Fruit fly (Drosophila melanogaster) whole organism, embryonic: ENCODE measurements around the gene Obp28a.

Source experiments
- BEAF-32 ChIP-seq: fragments of 200-800 bp; sonication (Bioruptor generic); optimal IDR thresholded peaks from 3 replicates; lab custom pipeline; 2017; ENCODE audit warnings: missing biosample characterization, missing genetic modification characterization, mild to moderate bottlenecking, moderate library complexity, missing genetic modification reagents
- CG11504 ChIP-seq: fragments of 200-800 bp; sonication (Bioruptor generic); optimal IDR thresholded peaks from 3 replicates; lab custom pipeline; 2019; ENCODE audit warnings: missing biosample characterization, mild to moderate bottlenecking, missing genetic modification characterization, moderate library complexity
- CG11696 ChIP-seq: fragments of 200-800 bp; sonication (Bioruptor generic); IDR thresholded peaks from 2 replicates; pipeline ENCODE4 v1.3.6; 2022; ENCODE audit warnings: missing biosample characterization, missing genetic modification characterization
- CG11723 ChIP-seq: fragments of 200-800 bp; sonication (Bioruptor generic); optimal IDR thresholded peaks from 2 replicates; lab custom pipeline; 2017; ENCODE audit warnings: missing biosample characterization, mild to moderate bottlenecking, missing genetic modification characterization
- CG12391 ChIP-seq: fragments of 200-800 bp; sonication (Bioruptor generic); optimal IDR thresholded peaks from 3 replicates; lab custom pipeline; 2018; ENCODE audit warnings: missing biosample characterization, mild to moderate bottlenecking, missing genetic modification characterization, moderate library complexity
- CG12659 ChIP-seq: fragments of 200-800 bp; sonication (Bioruptor generic); optimal IDR thresholded peaks from 3 replicates; lab custom pipeline; 2017; ENCODE audit warnings: mild to moderate bottlenecking, missing biosample characterization, missing genetic modification reagents, missing genetic modification characterization
- CG13894 ChIP-seq: fragments of 200-800 bp; sonication (Bioruptor generic); optimal IDR thresholded peaks from 3 replicates; lab custom pipeline; 2018; ENCODE audit warnings: missing biosample characterization, mild to moderate bottlenecking, missing genetic modification characterization, moderate library complexity
- CG15011 ChIP-seq: fragments of 200-800 bp; sonication (Bioruptor generic); optimal IDR thresholded peaks from 3 replicates; lab custom pipeline; 2018; ENCODE audit warnings: missing biosample characterization, mild to moderate bottlenecking, missing genetic modification characterization
- CG15696 ChIP-seq: fragments of 200-800 bp; sonication (Bioruptor generic); optimal IDR thresholded peaks from 2 replicates; lab custom pipeline; 2019; ENCODE audit warnings: missing biosample characterization, mild to moderate bottlenecking, missing genetic modification characterization, moderate library complexity
- CG17829 ChIP-seq: fragments of 200-800 bp; optimal IDR thresholded peaks from 2 replicates; lab custom pipeline; 2019; ENCODE audit warnings: missing biosample characterization, mild to moderate bottlenecking, missing genetic modification characterization, moderate library complexity
- CG3407 ChIP-seq: fragments of 200-800 bp; sonication (Bioruptor generic); optimal IDR thresholded peaks from 2 replicates; lab custom pipeline; 2018; ENCODE audit warnings: missing biosample characterization, mild to moderate bottlenecking, missing genetic modification characterization
- CG4404 ChIP-seq: fragments of 200-800 bp; sonication (Bioruptor generic); IDR thresholded peaks from 2 replicates; pipeline ENCODE4 v1.3.6; 2022; ENCODE audit warnings: missing biosample characterization, missing genetic modification characterization
- CG4707 ChIP-seq: fragments of 200-800 bp; sonication (Bioruptor generic); optimal IDR thresholded peaks from 2 replicates; lab custom pipeline; 2018; ENCODE audit warnings: missing biosample characterization, mild to moderate bottlenecking, missing genetic modification characterization, moderate library complexity
- CG6765 ChIP-seq: fragments of 200-800 bp; sonication (Bioruptor generic); optimal IDR thresholded peaks from 3 replicates; lab custom pipeline; 2017; ENCODE audit warnings: missing biosample characterization, mild to moderate bottlenecking, missing genetic modification characterization
- CG6813 ChIP-seq: fragments of 200-800 bp; sonication (Bioruptor generic); optimal IDR thresholded peaks from 2 replicates; lab custom pipeline; 2017; ENCODE audit warnings: missing biosample characterization, missing genetic modification characterization, mild to moderate bottlenecking, moderate library complexity, missing genetic modification reagents
- CG6854 ChIP-seq: fragments of 200-800 bp; sonication (Bioruptor generic); optimal IDR thresholded peaks from 3 replicates; lab custom pipeline; 2017; ENCODE audit warnings: missing biosample characterization, mild to moderate bottlenecking, missing genetic modification characterization
- CG7839 ChIP-seq: fragments of 200-800 bp; sonication (Bioruptor generic); optimal IDR thresholded peaks from 3 replicates; lab custom pipeline; 2018; ENCODE audit warnings: missing biosample characterization, mild to moderate bottlenecking, missing genetic modification characterization, moderate library complexity
- CG9609 ChIP-seq: fragments of 200-800 bp; sonication (Bioruptor generic); optimal IDR thresholded peaks from 3 replicates; lab custom pipeline; 2016; ENCODE audit warnings: missing biosample characterization, missing genetic modification characterization
- D19A ChIP-seq: fragments of 200-800 bp; optimal IDR thresholded peaks from 3 replicates; lab custom pipeline; 2019; ENCODE audit warnings: missing biosample characterization, mild to moderate bottlenecking, missing genetic modification characterization, moderate library complexity
- D19B ChIP-seq: fragments of 200-800 bp; sonication (Bioruptor generic); optimal IDR thresholded peaks from 2 replicates; lab custom pipeline; 2017; ENCODE audit warnings: missing biosample characterization, mild to moderate bottlenecking, missing genetic modification characterization
- Ets65A ChIP-seq: fragments of 200-800 bp; sonication (Bioruptor generic); peaks from one replicate; lab custom pipeline; 2016; ENCODE audit warnings: missing biosample characterization, missing genetic modification characterization
- Gug ChIP-seq: fragments of 200-800 bp; sonication (Bioruptor generic); IDR thresholded peaks from 4 replicates; pipeline ENCODE4 v1.3.6; 2022; ENCODE audit warnings: missing biosample characterization, missing genetic modification characterization
- Hr3 ChIP-seq: fragments of 200-800 bp; sonication (Bioruptor generic); optimal IDR thresholded peaks from 3 replicates; lab custom pipeline; 2016; ENCODE audit warnings: missing biosample characterization, missing genetic modification characterization
- Kr ChIP-seq: fragments of 200-800 bp; sonication (Bioruptor generic); optimal IDR thresholded peaks from 2 replicates; lab custom pipeline; 2017; ENCODE audit warnings: missing biosample characterization, mild to moderate bottlenecking, missing genetic modification characterization
- MBD-R2 ChIP-seq: fragments of 200-800 bp; sonication (Bioruptor generic); IDR thresholded peaks from 2 replicates; pipeline ENCODE4 v1.3.6; 2022; ENCODE audit warnings: missing biosample characterization, missing genetic modification characterization
- MTF-1 ChIP-seq: fragments of 200-800 bp; sonication (Bioruptor generic); optimal IDR thresholded peaks from 2 replicates; lab custom pipeline; 2018; ENCODE audit warnings: missing biosample characterization, mild to moderate bottlenecking, missing genetic modification characterization, borderline replicate concordance
- Ravus ChIP-seq: fragments of 200-800 bp; sonication (Bioruptor generic); IDR thresholded peaks from 2 replicates; pipeline ENCODE4 v1.3.6; 2022; ENCODE audit warnings: missing biosample characterization, missing genetic modification characterization
- Sin3A ChIP-seq: fragments of >200 bp; optimal IDR thresholded peaks from 2 replicates; lab custom pipeline; 2018
- YL-1 ChIP-seq: fragments of 200-800 bp; sonication (Bioruptor generic); optimal IDR thresholded peaks from 3 replicates; lab custom pipeline; 2017; ENCODE audit warnings: missing biosample characterization, mild to moderate bottlenecking, missing genetic modification characterization
- abd-A ChIP-seq: fragments of 200-800 bp; sonication (Bioruptor generic); optimal IDR thresholded peaks from 3 replicates; lab custom pipeline; 2019; ENCODE audit warnings: missing biosample characterization, mild to moderate bottlenecking, missing genetic modification characterization, moderate library complexity
- ato ChIP-seq: fragments of 200-800 bp; sonication (Bioruptor generic); IDR thresholded peaks from 2 replicates; pipeline ENCODE4 v1.3.6; 2022; ENCODE audit warnings: missing biosample characterization, missing genetic modification characterization; ENCODE audit not compliant: partially characterized antibody
- bab2 ChIP-seq: fragments of 200-800 bp; sonication (Bioruptor generic); optimal IDR thresholded peaks from 2 replicates; lab custom pipeline; 2016; ENCODE audit warnings: missing biosample characterization, missing genetic modification characterization
- chm ChIP-seq: fragments of 200-800 bp; sonication (Bioruptor generic); IDR thresholded peaks from 2 replicates; pipeline ENCODE4 v1.3.6; 2022; ENCODE audit warnings: missing biosample characterization, missing genetic modification characterization
- chn ChIP-seq: fragments of 200-800 bp; sonication (Bioruptor generic); optimal IDR thresholded peaks from 2 replicates; lab custom pipeline; 2016; ENCODE audit warnings: missing biosample characterization, missing genetic modification characterization
- dan ChIP-seq: fragments of 200-800 bp; sonication (Bioruptor generic); IDR thresholded peaks from 2 replicates; pipeline ENCODE4 v1.3.6; 2022; ENCODE audit warnings: missing biosample characterization, missing genetic modification characterization
- fru ChIP-seq: fragments of >200 bp; optimal IDR thresholded peaks from 2 replicates; lab custom pipeline; 2017
- ham ChIP-seq: fragments of 200-800 bp; sonication (Bioruptor generic); IDR thresholded peaks from 2 replicates; pipeline ENCODE4 v1.3.6; 2022; ENCODE audit warnings: missing biosample characterization, missing genetic modification characterization
- hbn ChIP-seq: fragments of 200-800 bp; sonication (Bioruptor generic); IDR thresholded peaks from 2 replicates; pipeline ENCODE4 v1.3.6; 2022; ENCODE audit warnings: missing biosample characterization, missing genetic modification characterization; ENCODE audit not compliant: partially characterized antibody
- hkb ChIP-seq, 2 experiments: fragments of 200-800 bp in 1 of 2; fragments of >200 bp in 1 of 2; sonication (Bioruptor generic) in 1 of 2; IDR thresholded peaks in 1 of 2; optimal IDR thresholded peaks in 1 of 2; 2 replicates each; pipeline versions ENCODE4 v1.3.6 to Lab custom; 2017 to 2022; ENCODE audit warnings: missing biosample characterization in 1 of 2, missing genetic modification characterization in 1 of 2
- ken ChIP-seq: fragments of 200-800 bp; sonication (Bioruptor generic); IDR thresholded peaks from 3 replicates; pipeline ENCODE4 v1.3.6; 2022; ENCODE audit warnings: missing biosample characterization, missing genetic modification characterization
- lola ChIP-seq, 3 experiments: fragments of >200 bp in 2 of 3; fragments of 200-800 bp in 1 of 3; sonication (Bioruptor generic) in 1 of 3; optimal IDR thresholded peaks; 2 replicates each; lab custom pipeline; 2017 to 2019; ENCODE audit warnings: missing biosample characterization in 3 of 3, missing genetic modification characterization in 3 of 3, mild to moderate bottlenecking in 1 of 3, moderate library complexity in 1 of 3
- nerfin-2 ChIP-seq: fragments of 200-800 bp; sonication (Bioruptor generic); IDR thresholded peaks from 2 replicates; pipeline ENCODE4 v1.3.6; 2022; ENCODE audit warnings: missing biosample characterization, missing genetic modification characterization; ENCODE audit not compliant: partially characterized antibody
- otp ChIP-seq: fragments of 200-800 bp; sonication (Bioruptor generic); IDR thresholded peaks from 3 replicates; pipeline ENCODE4, ENCODE4 v1.3.6; 2022; ENCODE audit warnings: missing biosample characterization, missing genetic modification characterization
- slou ChIP-seq: fragments of 200-800 bp; sonication (Bioruptor generic); optimal IDR thresholded peaks from 3 replicates; lab custom pipeline; 2016; ENCODE audit warnings: missing biosample characterization, missing genetic modification characterization
- sob ChIP-seq: fragments of 200-800 bp; sonication (Bioruptor generic); IDR thresholded peaks from 2 replicates; pipeline ENCODE4 v1.3.6; 2022; ENCODE audit warnings: missing biosample characterization, missing genetic modification characterization
- ttk ChIP-seq: fragments of 200-800 bp; sonication (Bioruptor generic); IDR thresholded peaks from 2 replicates; pipeline ENCODE4 v2.1.2; 2022; ENCODE audit warnings: missing biosample characterization, missing genetic modification characterization
- vfl ChIP-seq: fragments of 200-800 bp; sonication (Bioruptor generic); optimal IDR thresholded peaks from 2 replicates; lab custom pipeline; 2016; ENCODE audit warnings: missing biosample characterization, missing genetic modification characterization
- vnd ChIP-seq: fragments of 200-800 bp; sonication (Bioruptor generic); IDR thresholded peaks from 3 replicates; pipeline ENCODE4 v1.3.6; 2022; ENCODE audit warnings: missing biosample characterization, missing genetic modification characterization; ENCODE audit not compliant: partially characterized antibody
- z ChIP-seq: fragments of 200-800 bp; sonication (Bioruptor generic); IDR thresholded peaks from 3 replicates; pipeline ENCODE4 v1.3.6; 2022; ENCODE audit warnings: missing biosample characterization, missing genetic modification characterization
- zen2 ChIP-seq: fragments of 200-800 bp; sonication (Bioruptor generic); IDR thresholded peaks from 3 replicates; pipeline ENCODE4 v1.3.6; 2022; ENCODE audit warnings: missing biosample characterization, missing genetic modification characterization; ENCODE audit not compliant: partially characterized antibody

Gene Obp28a

dm6 chr2L:7512860-7513259, 15.7 kb upstream of the Obp28a start (continued):
- no peak for TF ChIP-seq ham
- TF ChIP-seq CG17829 (tag; lab: Kevin White, UChicago), result peak; percentile 87
- TF ChIP-seq Gug (GFP tag; lab: Robert Waterston, UW), result peak; percentile 74
- peak; percentile 47 for TF ChIP-seq MTF-1 (GFP tag; lab: Kevin White, UChicago)
- TF ChIP-seq CG11723 (GFP tag; lab: Kevin White, UChicago), result peak; percentile 62
- peak; percentile 57 for TF ChIP-seq slou (GFP tag; lab: Kevin White, UChicago)
- TF ChIP-seq CG6765 (GFP tag; lab: Kevin White, UChicago), result peak; percentile 57
- TF ChIP-seq vfl (GFP tag; lab: Kevin White, UChicago), result peak; percentile 44
- no peak for TF ChIP-seq YL-1 (GFP tag; lab: Kevin White, UChicago)
- TF ChIP-seq CG4404 (GFP tag; lab: Robert Waterston, UW), result peak; percentile 83
- peak; percentile 56 for TF ChIP-seq CG15011 (GFP tag; lab: Kevin White, UChicago)
- TF ChIP-seq ken (GFP tag; lab: Robert Waterston, UW), result peak; percentile 51; the same call in 1 of the 3 replicates
- no peak for TF ChIP-seq zen2 (GFP tag; lab: Robert Waterston, UW)
- peak; percentile 32 for TF ChIP-seq CG6854 (GFP tag; lab: Kevin White, UChicago)
- peak; percentile 80 for TF ChIP-seq CG6813 (GFP tag; lab: Kevin White, UChicago)
- TF ChIP-seq z, result no peak
- no peak for TF ChIP-seq fru (lab: Kevin White, UChicago)
- no peak for TF ChIP-seq vnd (GFP tag; lab: Robert Waterston, UW)
- peak; percentile 29 for TF ChIP-seq CG4707 (GFP tag; lab: Kevin White, UChicago)
- peak; percentile 67; the same call in 1 of the 2 replicates for TF ChIP-seq chm (GFP tag; lab: Robert Waterston, UW)
- TF ChIP-seq CG7839 (tag; lab: Kevin White, UChicago), result peak; percentile 76
- TF ChIP-seq CG15696 (tag; lab: Kevin White, UChicago), result peak; percentile 85
- peak; percentile 17 for TF ChIP-seq Ravus (GFP tag; lab: Robert Waterston, UW)
- TF ChIP-seq Sin3A (lab: Kevin White, UChicago), result no peak
- TF ChIP-seq Kr, result no peak
- peak; percentile 63 for TF ChIP-seq bab2 (GFP tag; lab: Kevin White, UChicago)
- peak; percentile 31; the same call in 1 of the 2 replicates for TF ChIP-seq MBD-R2 (GFP tag; lab: Robert Waterston, UW)
- TF ChIP-seq BEAF-32 (GFP tag; lab: Kevin White, UChicago), result no peak
- TF ChIP-seq CG12659 (GFP tag; lab: Kevin White, UChicago), result peak; percentile 43
- TF ChIP-seq CG11504 (tag; lab: Kevin White, UChicago), result peak; percentile 70
- peak; percentile 71 for TF ChIP-seq Hr3 (GFP tag; lab: Kevin White, UChicago)
- peak; percentile 57 for TF ChIP-seq CG9609
- peak; percentile 63; the same call in 1 of the 2 replicates for TF ChIP-seq sob (GFP tag; lab: Robert Waterston, UW)
- TF ChIP-seq D19A (tag; lab: Kevin White, UChicago), result peak; percentile 54
- 0 out of 2 replicates have a peak, but pooled peaks have one; percentile 29 for TF ChIP-seq CG11696 (GFP tag; lab: Robert Waterston, UW)
- TF ChIP-seq D19B (GFP tag; lab: Kevin White, UChicago), result peak; percentile 10
- TF ChIP-seq abd-A, result peak; percentile 52
- peak; percentile 64 for TF ChIP-seq chn (GFP tag; lab: Kevin White, UChicago)
- TF ChIP-seq ttk (GFP tag; lab: Robert Waterston, UW), result peak; percentile 74
- TF ChIP-seq CG12391 (tag; lab: Kevin White, UChicago), result peak; percentile 78
- no peak for TF ChIP-seq ato (GFP tag; lab: Robert Waterston, UW)
- no peak for TF ChIP-seq hbn (GFP tag; lab: Robert Waterston, UW)
- peak; percentile 42; the same call in 1 of the 2 replicates for TF ChIP-seq dan (GFP tag; lab: Robert Waterston, UW)
- TF ChIP-seq Ets65A (GFP tag; lab: Kevin White, UChicago), result peak; percentile 96
- peak in 1 of 3 experiments; percentile 73 for TF ChIP-seq lola (GFP tag; optimal IDR thresholded peaks at IDR 0.05; lab: Kevin White, UChicago)
- peak; percentile 72 for TF ChIP-seq CG13894 (tag; lab: Kevin White, UChicago)
- TF ChIP-seq hkb (optimal IDR thresholded peaks at IDR 0.05; lab: Kevin White, UChicago), result no peak
- peak; percentile 74 for TF ChIP-seq hkb (GFP tag; IDR thresholded peaks at IDR 0.05; lab: Robert Waterston, UW)
- TF ChIP-seq otp, result peak; percentile 67; the same call in 1 of the 3 replicates
- TF ChIP-seq nerfin-2 (GFP tag; lab: Robert Waterston, UW), result no peak
- TF ChIP-seq CG3407 (GFP tag; lab: Kevin White, UChicago), result peak; percentile 50
